Fruit fly (Drosophila melanogaster) whole organism, embryonic: Measurements from ENCODE around the gene Dis3l2.

Experiments used
- Abd-B ChIP-seq: fragments of 200-800 bp; sonication (Bioruptor generic); optimal IDR thresholded peaks from 2 replicates; lab custom pipeline; 2018; ENCODE audit warnings: missing biosample characterization, mild to moderate bottlenecking, missing genetic modification characterization, moderate library complexity
- Adf1 ChIP-seq: fragments of 200-800 bp; sonication (Bioruptor generic); IDR thresholded peaks from 2 replicates; pipeline ENCODE4 v1.3.6; 2022; ENCODE audit warnings: missing biosample characterization, missing genetic modification characterization
- Asciz ChIP-seq: fragments of 200-800 bp; sonication (Bioruptor generic); optimal IDR thresholded peaks from 2 replicates; lab custom pipeline; 2017; ENCODE audit warnings: missing biosample characterization, mild to moderate bottlenecking, missing genetic modification characterization, missing genetic modification reagents
- CG10543 ChIP-seq: fragments of 200-800 bp; sonication (Bioruptor generic); optimal IDR thresholded peaks from 3 replicates; lab custom pipeline; 2017; ENCODE audit warnings: missing biosample characterization, mild to moderate bottlenecking, missing genetic modification characterization, moderate library complexity
- CG12942 ChIP-seq: fragments of 200-800 bp; sonication (Bioruptor generic); optimal IDR thresholded peaks from 3 replicates; lab custom pipeline; 2016; ENCODE audit warnings: missing biosample characterization, missing genetic modification characterization
- CG13894 ChIP-seq: fragments of 200-800 bp; sonication (Bioruptor generic); optimal IDR thresholded peaks from 3 replicates; lab custom pipeline; 2018; ENCODE audit warnings: missing biosample characterization, mild to moderate bottlenecking, missing genetic modification characterization, moderate library complexity
- CG15011 ChIP-seq: fragments of 200-800 bp; sonication (Bioruptor generic); optimal IDR thresholded peaks from 3 replicates; lab custom pipeline; 2018; ENCODE audit warnings: missing biosample characterization, mild to moderate bottlenecking, missing genetic modification characterization
- CG2889 ChIP-seq: fragments of 200-800 bp; sonication (Bioruptor generic); IDR thresholded peaks from 3 replicates; pipeline ENCODE4 v1.3.6; 2022; ENCODE audit warnings: missing biosample characterization, missing genetic modification characterization
- CG32767 ChIP-seq: fragments of 200-800 bp; sonication (Bioruptor generic); IDR thresholded peaks from 2 replicates; pipeline ENCODE4 v1.3.6; 2022; ENCODE audit warnings: missing biosample characterization, missing genetic modification characterization
- CG4820 ChIP-seq: fragments of 200-800 bp; sonication (Bioruptor generic); optimal IDR thresholded peaks from 3 replicates; lab custom pipeline; 2016; ENCODE audit warnings: missing biosample characterization, missing genetic modification characterization
- CG6254 ChIP-seq: fragments of 200-800 bp; sonication (Bioruptor generic); optimal IDR thresholded peaks from 3 replicates; lab custom pipeline; 2017; ENCODE audit warnings: mild to moderate bottlenecking, missing biosample characterization, missing genetic modification reagents, missing genetic modification characterization
- CG7372 ChIP-seq: fragments of 200-800 bp; sonication (Bioruptor generic); IDR thresholded peaks from 2 replicates; pipeline ENCODE4 v1.3.6; 2022; ENCODE audit warnings: missing biosample characterization, missing genetic modification characterization
- CG7987 ChIP-seq: fragments of 200-800 bp; sonication (Bioruptor generic); optimal IDR thresholded peaks from 2 replicates; lab custom pipeline; 2018; ENCODE audit warnings: missing biosample characterization, mild to moderate bottlenecking, missing genetic modification characterization, moderate library complexity
- CG9215 ChIP-seq: fragments of 200-800 bp; sonication (Bioruptor generic); IDR thresholded peaks from 2 replicates; pipeline ENCODE4 v1.3.6; 2022; ENCODE audit warnings: missing biosample characterization, missing genetic modification characterization
- CG9876 ChIP-seq: fragments of 200-800 bp; sonication (Bioruptor generic); optimal IDR thresholded peaks from 2 replicates; lab custom pipeline; 2016; ENCODE audit warnings: missing biosample characterization, missing genetic modification characterization
- D ChIP-seq, 2 experiments: fragments of 200-800 bp in 1 of 2; fragments of >200 bp in 1 of 2; sonication (Bioruptor generic) in 1 of 2; optimal IDR thresholded peaks; 2 replicates in 1 of 2; 3 replicates in 1 of 2; lab custom pipeline; 2017; ENCODE audit warnings: mild to moderate bottlenecking in 1 of 2, missing biosample characterization in 1 of 2, missing genetic modification characterization in 1 of 2, missing genetic modification reagents in 1 of 2
- D19B ChIP-seq: fragments of 200-800 bp; sonication (Bioruptor generic); optimal IDR thresholded peaks from 2 replicates; lab custom pipeline; 2017; ENCODE audit warnings: missing biosample characterization, mild to moderate bottlenecking, missing genetic modification characterization
- Dref ChIP-seq: fragments of 200-800 bp; sonication (Bioruptor generic); IDR thresholded peaks from 2 replicates; pipeline ENCODE4 v1.3.6; 2022; ENCODE audit warnings: missing biosample characterization, missing genetic modification characterization
- E2f2 ChIP-seq: fragments of 200-800 bp; sonication (Bioruptor generic); IDR thresholded peaks from 2 replicates; pipeline ENCODE4 v1.3.6; 2022; ENCODE audit warnings: missing biosample characterization, missing genetic modification characterization
- Ets97D ChIP-seq: fragments of 200-800 bp; sonication (Bioruptor generic); optimal IDR thresholded peaks from 3 replicates; lab custom pipeline; 2016; ENCODE audit warnings: missing biosample characterization, missing genetic modification characterization
- HLH4C ChIP-seq: fragments of 200-800 bp; sonication (Bioruptor generic); IDR thresholded peaks from 3 replicates; pipeline ENCODE4 v1.3.6; 2022; ENCODE audit warnings: missing biosample characterization, missing genetic modification characterization; ENCODE audit not compliant: partially characterized antibody
- Hr39 ChIP-seq: fragments of >200 bp; optimal IDR thresholded peaks from 2 replicates; lab custom pipeline; 2017
- Hr78 ChIP-seq, 2 experiments: fragments of 200-800 bp in 1 of 2; fragments of >200 bp in 1 of 2; sonication (Bioruptor generic) in 1 of 2; optimal IDR thresholded peaks; 2 replicates each; lab custom pipeline; 2017 to 2019; ENCODE audit warnings: missing biosample characterization in 2 of 2, missing genetic modification characterization in 2 of 2, mild to moderate bottlenecking in 1 of 2, moderate library complexity in 1 of 2
- Jarid2 ChIP-seq: fragments of 200-800 bp; sonication (Bioruptor generic); optimal IDR thresholded peaks from 3 replicates; lab custom pipeline; 2017; ENCODE audit warnings: mild to moderate bottlenecking, missing biosample characterization, missing genetic modification reagents, missing genetic modification characterization
- Mad ChIP-seq: fragments of 200-800 bp; sonication (Bioruptor generic); optimal IDR thresholded peaks from 2 replicates; lab custom pipeline; 2016; ENCODE audit warnings: missing biosample characterization, missing genetic modification characterization
- Oaz ChIP-seq: fragments of 200-800 bp; sonication (Bioruptor generic); IDR thresholded peaks from 2 replicates; pipeline ENCODE4 v1.3.6; 2022; ENCODE audit warnings: missing biosample characterization, missing genetic modification characterization
- Opbp ChIP-seq: fragments of 200-800 bp; sonication (Bioruptor generic); IDR thresholded peaks from 3 replicates; pipeline ENCODE4 v1.3.6; 2022; ENCODE audit warnings: missing biosample characterization, missing genetic modification characterization; ENCODE audit not compliant: partially characterized antibody
- PHDP ChIP-seq: fragments of 200-800 bp; sonication (Bioruptor generic); optimal IDR thresholded peaks from 3 replicates; lab custom pipeline; 2018; ENCODE audit warnings: missing biosample characterization, mild to moderate bottlenecking, missing genetic modification characterization, moderate library complexity
- Stat92E ChIP-seq, 3 experiments: fragments of >200 bp in 2 of 3; fragments of 200-800 bp in 1 of 3; sonication (Bioruptor generic) in 1 of 3; optimal IDR thresholded peaks; 2 replicates each; lab custom pipeline; 2017 to 2019; ENCODE audit warnings: missing biosample characterization in 3 of 3, missing genetic modification characterization in 3 of 3, mild to moderate bottlenecking in 1 of 3, moderate library complexity in 1 of 3
- Vsx1 ChIP-seq: fragments of 200-800 bp; sonication (Bioruptor generic); optimal IDR thresholded peaks from 2 replicates; lab custom pipeline; 2017; ENCODE audit warnings: missing biosample characterization, mild to moderate bottlenecking, missing genetic modification characterization, missing genetic modification reagents
- abd-A ChIP-seq: fragments of 200-800 bp; sonication (Bioruptor generic); optimal IDR thresholded peaks from 3 replicates; lab custom pipeline; 2019; ENCODE audit warnings: missing biosample characterization, mild to moderate bottlenecking, missing genetic modification characterization, moderate library complexity
- ato ChIP-seq: fragments of 200-800 bp; sonication (Bioruptor generic); IDR thresholded peaks from 2 replicates; pipeline ENCODE4 v1.3.6; 2022; ENCODE audit warnings: missing biosample characterization, missing genetic modification characterization; ENCODE audit not compliant: partially characterized antibody
- bowl ChIP-seq: fragments of 200-800 bp; sonication (Bioruptor generic); IDR thresholded peaks from 2 replicates; pipeline ENCODE4 v1.3.6; 2022; ENCODE audit warnings: missing biosample characterization, missing genetic modification characterization
- br ChIP-seq: fragments of >200 bp; optimal IDR thresholded peaks from 2 replicates; lab custom pipeline; 2017
- crc ChIP-seq: fragments of 200-800 bp; sonication (Bioruptor generic); optimal IDR thresholded peaks from 2 replicates; lab custom pipeline; 2016; ENCODE audit warnings: missing biosample characterization, missing genetic modification characterization
- grn ChIP-seq: fragments of 200-800 bp; sonication (Bioruptor generic); optimal IDR thresholded peaks from 3 replicates; lab custom pipeline; 2017; ENCODE audit warnings: missing biosample characterization, missing genetic modification characterization
- ham ChIP-seq: fragments of 200-800 bp; sonication (Bioruptor generic); IDR thresholded peaks from 2 replicates; pipeline ENCODE4 v1.3.6; 2022; ENCODE audit warnings: missing biosample characterization, missing genetic modification characterization
- kay ChIP-seq: fragments of 200-800 bp; sonication (Bioruptor generic); optimal IDR thresholded peaks from 2 replicates; lab custom pipeline; 2016; ENCODE audit warnings: missing biosample characterization, missing genetic modification characterization
- klu ChIP-seq: fragments of 200-800 bp; sonication (Bioruptor generic); IDR thresholded peaks from 2 replicates; pipeline ENCODE4 v1.3.6; 2022; ENCODE audit warnings: missing biosample characterization, missing genetic modification characterization
- lola ChIP-seq, 3 experiments: fragments of >200 bp in 2 of 3; fragments of 200-800 bp in 1 of 3; sonication (Bioruptor generic) in 1 of 3; optimal IDR thresholded peaks; 2 replicates each; lab custom pipeline; 2017 to 2019; ENCODE audit warnings: missing biosample characterization in 3 of 3, missing genetic modification characterization in 3 of 3, mild to moderate bottlenecking in 1 of 3, moderate library complexity in 1 of 3
- onecut ChIP-seq: fragments of 200-800 bp; sonication (Bioruptor generic); IDR thresholded peaks from 2 replicates; pipeline ENCODE4 v1.3.6; 2022; ENCODE audit warnings: missing biosample characterization, missing genetic modification characterization
- pan ChIP-seq, 4 experiments: fragments of >200 bp in 3 of 4; fragments of 200-800 bp in 1 of 4; sonication (Bioruptor generic) in 1 of 4; optimal IDR thresholded peaks in 3 of 4; IDR thresholded peaks in 1 of 4; 2 replicates each; pipeline versions ENCODE4 v1.3.6 to Lab custom; 2017 to 2022; ENCODE audit warnings: missing biosample characterization in 2 of 4, missing genetic modification characterization in 2 of 4, mixed read lengths in 1 of 4
- pho ChIP-seq: fragments of 200-800 bp; sonication (Bioruptor generic); optimal IDR thresholded peaks from 2 replicates; lab custom pipeline; 2016; ENCODE audit warnings: missing biosample characterization, missing genetic modification characterization
- prd ChIP-seq, 3 experiments: fragments of >200 bp in 2 of 3; fragments of 200-800 bp in 1 of 3; sonication (Bioruptor generic) in 1 of 3; optimal IDR thresholded peaks in 2 of 3; IDR thresholded peaks in 1 of 3; 2 replicates in 2 of 3; 3 replicates in 1 of 3; pipeline versions ENCODE4 v1.3.6 to Lab custom; 2017 to 2022; ENCODE audit warnings: missing biosample characterization in 1 of 3, missing genetic modification characterization in 1 of 3
- sens-2 ChIP-seq: fragments of 200-800 bp; sonication (Bioruptor generic); IDR thresholded peaks from 2 replicates; pipeline ENCODE4 v1.3.6; 2022; ENCODE audit warnings: missing biosample characterization, missing genetic modification characterization
- shn ChIP-seq: fragments of 200-800 bp; sonication (Bioruptor generic); optimal IDR thresholded peaks from 3 replicates; lab custom pipeline; 2016; ENCODE audit warnings: missing biosample characterization, missing genetic modification characterization
- sob ChIP-seq: fragments of 200-800 bp; sonication (Bioruptor generic); IDR thresholded peaks from 2 replicates; pipeline ENCODE4 v1.3.6; 2022; ENCODE audit warnings: missing biosample characterization, missing genetic modification characterization
- tll ChIP-seq, 2 experiments: fragments of 200-800 bp in 1 of 2; fragments of >200 bp in 1 of 2; sonication (Bioruptor generic) in 1 of 2; optimal IDR thresholded peaks; 2 replicates each; lab custom pipeline; 2017 to 2019; ENCODE audit warnings: missing biosample characterization in 2 of 2, missing genetic modification characterization in 2 of 2, mild to moderate bottlenecking in 1 of 2, moderate library complexity in 1 of 2
- vvl ChIP-seq: fragments of 200-800 bp; sonication (Bioruptor generic); IDR thresholded peaks from 2 replicates; pipeline ENCODE4 v1.3.6; 2022; ENCODE audit warnings: missing biosample characterization, missing genetic modification characterization

The Dis3l2 gene

dm6 chr3L:184251-184650 is 28.3 kb upstream of the Dis3l2 start, which contains the start of the genes CG34140, Mkp and Mtch (continued):
- TF ChIP-seq CG15011 (no peak), lola (GFP tag; optimal IDR thresholded peaks at IDR 0.05; lab: Kevin White, UChicago) (peak in 1 of 3 experiments; percentile 82), HLH4C (GFP tag; lab: Robert Waterston, UW) (peak; percentile 92), Oaz (0 out of 2 replicates have a peak, but pooled peaks have one; percentile 39), Asciz (GFP tag; lab: Kevin White, UChicago) (no peak), CG12942 (GFP tag; lab: Kevin White, UChicago) (peak; percentile 86), sens-2 (0 out of 2 replicates have a peak, but pooled peaks have one; percentile 21), Ets97D (GFP tag; lab: Kevin White, UChicago) (peak; percentile 86), D (optimal IDR thresholded peaks at IDR 0.05; lab: Kevin White, UChicago) (no peak), D (GFP tag; optimal IDR thresholded peaks at IDR 0.05; lab: Kevin White, UChicago) (peak; percentile 60), D19B (no peak), CG32767 (GFP tag; lab: Robert Waterston, UW) (peak; percentile 89), Hr39 (lab: Kevin White, UChicago) (no peak), bowl (GFP tag; lab: Robert Waterston, UW) (peak; percentile 47; the same call in 1 of the 2 replicates), crc (peak; percentile 84), Hr78 (GFP tag; optimal IDR thresholded peaks at IDR 0.05; lab: Kevin White, UChicago) (no peak), E2f2 (GFP tag; lab: Robert Waterston, UW) (peak; percentile 70), Mad (GFP tag; lab: Kevin White, UChicago) (peak; percentile 84), CG9876 (GFP tag; lab: Kevin White, UChicago) (peak; percentile 67), Adf1 (GFP tag; lab: Robert Waterston, UW) (peak; percentile 60), br (no peak), CG10543 (GFP tag; lab: Kevin White, UChicago) (peak; percentile 87), grn (GFP tag; lab: Kevin White, UChicago) (no peak), klu (GFP tag; lab: Robert Waterston, UW) (peak; percentile 74), Jarid2 (GFP tag; lab: Kevin White, UChicago) (no peak), CG7372 (GFP tag; lab: Robert Waterston, UW) (peak; percentile 78), ato (GFP tag; lab: Robert Waterston, UW) (peak; percentile 73), prd (optimal IDR thresholded peaks at IDR 0.05; lab: Kevin White, UChicago) (no peak), prd (GFP tag; IDR thresholded peaks at IDR 0.05; lab: Robert Waterston, UW) (peak; percentile 92), CG9215 (peak; percentile 80), vvl (GFP tag; lab: Robert Waterston, UW) (peak; percentile 85), pho (peak; percentile 91), PHDP (tag; lab: Kevin White, UChicago) (no peak), onecut (GFP tag; lab: Robert Waterston, UW) (no peak), ham (no peak), Vsx1 (no peak), abd-A (tag; lab: Kevin White, UChicago) (no peak), Abd-B (peak; percentile 84), Dref (GFP tag; lab: Robert Waterston, UW) (peak; percentile 74), sob (peak; percentile 84), CG7987 (peak; percentile 40), tll (GFP tag; optimal IDR thresholded peaks at IDR 0.05; lab: Kevin White, UChicago) (no peak), pan (optimal IDR thresholded peaks at IDR 0.05; lab: Kevin White, UChicago) (no peak), pan (GFP tag; optimal IDR thresholded peaks at IDR 0.05 in 1 of 2, IDR thresholded peaks at IDR 0.05 in 1 of 2) (peak in 1 of 2 experiments; percentile 80), CG2889 (peak; percentile 70), CG13894 (tag; lab: Kevin White, UChicago) (no peak), kay (GFP tag; lab: Kevin White, UChicago) (peak; percentile 90), CG6254 (GFP tag; lab: Kevin White, UChicago) (no peak), Opbp (peak; percentile 82), CG4820 (GFP tag; lab: Kevin White, UChicago) (peak; percentile 82), Stat92E (GFP tag; optimal IDR thresholded peaks at IDR 0.05; lab: Kevin White, UChicago) (peak in 1 of 3 experiments; percentile 76), shn (GFP tag; lab: Kevin White, UChicago) (peak; percentile 80)
